Worm (Caenorhabditis elegans) whole organism, L1 larva: ENCODE results near the gene gst-41.

Source experiments
- blmp-1 ChIP-seq: fragments of 150-350 bp; optimal IDR thresholded peaks from 2 replicates; lab custom pipeline; 2014; ENCODE audit warnings: missing biosample characterization, missing genetic modification characterization
- ceh-82 ChIP-seq, 3 experiments: fragments of 150-350 bp in 1 of 3; sonication (generic microtip) in 2 of 3; optimal IDR thresholded peaks; 2 replicates each; lab custom pipeline; 2014 to 2017; ENCODE audit warnings: missing biosample characterization in 3 of 3, missing genetic modification characterization in 3 of 3
- lin-15B ChIP-seq: fragments of 150-350 bp; sonication (generic microtip); optimal IDR thresholded peaks from 3 replicates; lab custom pipeline; 2014; ENCODE audit warnings: missing biosample characterization, missing genetic modification characterization
- lsy-2 ChIP-seq, 2 experiments: fragments of 150-350 bp; optimal IDR thresholded peaks; 2 replicates each; lab custom pipeline; 2014; ENCODE audit warnings: missing biosample characterization in 2 of 2, missing genetic modification characterization in 2 of 2
- nhr-84 ChIP-seq: sonication (generic microtip); optimal IDR thresholded peaks from 2 replicates; lab custom pipeline; 2017; ENCODE audit warnings: missing biosample characterization, missing genetic modification characterization
- nhr-85 ChIP-seq: sonication (generic microtip); peaks from one replicate; lab custom pipeline; 2016; ENCODE audit warnings: missing genetic modification characterization, inconsistent platforms, missing compliant biosample characterization
- unc-62 ChIP-seq: fragments of 150-350 bp; optimal IDR thresholded peaks from 2 replicates; lab custom pipeline; 2014; ENCODE audit warnings: missing biosample characterization, missing genetic modification reagents, missing genetic modification characterization
- unc-86 ChIP-seq: sonication (generic microtip); optimal IDR thresholded peaks from 2 replicates; lab custom pipeline; 2016; ENCODE audit warnings: missing genetic modification characterization, missing compliant biosample characterization
- ztf-11 ChIP-seq, 2 experiments: sonication (generic microtip); optimal IDR thresholded peaks; 2 replicates each; lab custom pipeline; 2016 to 2017; ENCODE audit warnings: missing genetic modification characterization in 2 of 2, missing biosample characterization in 1 of 2, missing compliant biosample characterization in 1 of 2

DNA sequence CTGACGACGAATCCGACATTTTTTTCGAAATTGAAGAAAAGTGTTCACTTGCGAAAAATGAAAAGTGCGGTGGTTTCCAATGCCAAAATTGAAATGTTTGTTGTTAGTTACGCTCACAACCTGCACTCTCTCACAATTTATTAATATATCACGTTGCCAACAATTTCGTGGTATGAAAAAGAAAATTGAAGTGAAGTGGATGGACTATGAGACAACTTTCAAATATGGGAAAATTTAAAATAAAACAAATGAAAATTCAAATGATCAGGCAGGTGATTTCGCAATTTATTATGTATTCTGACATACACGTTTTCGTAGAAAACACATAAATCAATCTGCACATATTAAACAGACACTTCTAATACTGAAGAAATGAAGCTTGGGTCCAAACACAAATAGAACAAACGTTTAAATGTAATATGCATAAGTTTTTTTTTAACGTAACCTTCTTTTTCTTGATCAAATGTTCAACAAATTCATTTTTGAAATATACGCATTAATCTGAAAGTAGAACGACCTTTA is 13.0 kb downstream of the gst-41 start, which contains the start of gene srp-6:
- no peak for TF ChIP-seq nhr-85 (tag; lab: Kevin White, UChicago)
- no peak for TF ChIP-seq ztf-11 (tag; optimal IDR thresholded peaks at IDR 0.05; lab: Kevin White, UChicago)
- TF ChIP-seq blmp-1 (tag; lab: Kevin White, UChicago): peak; percentile 35
- no peak for TF ChIP-seq ceh-82 (tag; optimal IDR thresholded peaks at IDR 0.05; lab: Kevin White, UChicago)
- TF ChIP-seq unc-86: no peak
- TF ChIP-seq lsy-2 (tag; optimal IDR thresholded peaks at IDR 0.05; lab: Kevin White, UChicago): no peak
- TF ChIP-seq unc-62: no peak
- TF ChIP-seq lin-15B (tag; lab: Kevin White, UChicago): no peak
- no peak for TF ChIP-seq nhr-84 (tag; lab: Kevin White, UChicago)
